Fruit fly (Drosophila melanogaster): ENCODE data around the gene CG3104.

- TF ChIP-seq psq (optimal IDR thresholded peaks at IDR 0.05) = no peak
- TF ChIP-seq usp (GFP tag; optimal IDR thresholded peaks at IDR 0.05) = no peak
These were observed 18.1 kb upstream of the CG3104 start for dm6 chr2L:2873729-2874127.

Data from whole organism.